Worm (Caenorhabditis elegans) whole organism, late embryonic: ENCODE measurements around the gene srd-19.

Experiments used
- C08G9.2 ChIP-seq: sonication (generic microtip); optimal IDR thresholded peaks from 2 replicates; lab custom pipeline; 2016; ENCODE audit warnings: mild to moderate bottlenecking, missing genetic modification characterization, moderate library complexity, missing compliant biosample characterization
- F13H6.1 ChIP-seq: sonication (generic microtip); optimal IDR thresholded peaks from 2 replicates; lab custom pipeline; 2016; ENCODE audit warnings: missing genetic modification characterization, missing compliant biosample characterization
- K02D7.2 ChIP-seq: sonication (generic microtip); optimal IDR thresholded peaks from 2 replicates; lab custom pipeline; 2017; ENCODE audit warnings: mild to moderate bottlenecking, missing genetic modification characterization, missing compliant biosample characterization
- T23F11.4 ChIP-seq: fragments of 200-800 bp; sonication (Bioruptor generic); optimal IDR thresholded peaks from 2 replicates; lab custom pipeline; 2018; ENCODE audit warnings: mild to moderate bottlenecking, missing genetic modification characterization, missing compliant biosample characterization
- ahr-1 ChIP-seq: sonication (generic microtip); optimal IDR thresholded peaks from 2 replicates; lab custom pipeline; 2016; ENCODE audit warnings: missing genetic modification characterization, missing compliant biosample characterization
- ama-1 ChIP-seq: fragments of 150-350 bp; optimal IDR thresholded peaks from 2 replicates; lab custom pipeline; 2014
- ceh-14 ChIP-seq: sonication (generic microtip); optimal IDR thresholded peaks from 2 replicates; lab custom pipeline; 2016; ENCODE audit warnings: missing genotype, missing genetic modification characterization, missing compliant biosample characterization
- ceh-19 ChIP-seq: fragments of 200-800 bp; sonication (Bioruptor generic); optimal IDR thresholded peaks from 2 replicates; lab custom pipeline; 2018; ENCODE audit warnings: mild to moderate bottlenecking, missing genetic modification characterization, missing compliant biosample characterization
- ceh-2 ChIP-seq: sonication (generic microtip); optimal IDR thresholded peaks from 2 replicates; lab custom pipeline; 2016; ENCODE audit warnings: missing genotype, missing genetic modification characterization, missing compliant biosample characterization
- ceh-22 ChIP-seq: sonication (generic microtip); optimal IDR thresholded peaks from 2 replicates; lab custom pipeline; 2017; ENCODE audit warnings: missing biosample characterization, missing genetic modification characterization
- ceh-31 ChIP-seq: sonication (generic microtip); optimal IDR thresholded peaks from 2 replicates; lab custom pipeline; 2016; ENCODE audit warnings: missing genetic modification characterization, missing compliant biosample characterization
- ceh-6 ChIP-seq: fragments of 200-800 bp; sonication (Bioruptor generic); optimal IDR thresholded peaks from 2 replicates; lab custom pipeline; 2018; ENCODE audit warnings: mild to moderate bottlenecking, missing genetic modification characterization, missing compliant biosample characterization
- ceh-9 ChIP-seq: sonication (generic microtip); optimal IDR thresholded peaks from 2 replicates; lab custom pipeline; 2016; ENCODE audit warnings: mild to moderate bottlenecking, missing genetic modification characterization, inconsistent platforms, missing compliant biosample characterization
- dmd-4 ChIP-seq: sonication (generic microtip); optimal IDR thresholded peaks from 2 replicates; lab custom pipeline; 2016; ENCODE audit warnings: borderline replicate concordance, missing genetic modification characterization, missing compliant biosample characterization
- dve-1 ChIP-seq: sonication (generic microtip); optimal IDR thresholded peaks from 2 replicates; lab custom pipeline; 2017; ENCODE audit warnings: antibody characterized with exemption, mild to moderate bottlenecking, missing genetic modification characterization, missing compliant biosample characterization
- elt-2 ChIP-seq: sonication (generic microtip); optimal IDR thresholded peaks from 2 replicates; lab custom pipeline; 2016; ENCODE audit warnings: missing genetic modification reagents, missing genetic modification characterization, missing compliant biosample characterization
- eyg-1 ChIP-seq: sonication (generic microtip); optimal IDR thresholded peaks from 2 replicates; lab custom pipeline; 2016; ENCODE audit warnings: missing genotype, missing genetic modification characterization, missing compliant biosample characterization
- fax-1 ChIP-seq: sonication (generic microtip); optimal IDR thresholded peaks from 2 replicates; lab custom pipeline; 2016; ENCODE audit warnings: missing genotype, missing genetic modification characterization, missing compliant biosample characterization
- fkh-6 ChIP-seq: sonication (generic microtip); optimal IDR thresholded peaks from 2 replicates; lab custom pipeline; 2016; ENCODE audit warnings: missing genetic modification characterization, missing compliant biosample characterization
- hlh-13 ChIP-seq: fragments of 200-800 bp; sonication (Bioruptor generic); optimal IDR thresholded peaks from 2 replicates; lab custom pipeline; 2018; ENCODE audit warnings: mild to moderate bottlenecking, missing genetic modification characterization, missing compliant biosample characterization
- hlh-30 ChIP-seq: sonication (generic microtip); optimal IDR thresholded peaks from 2 replicates; lab custom pipeline; 2017; ENCODE audit warnings: antibody characterized with exemption, missing genetic modification characterization, missing compliant biosample characterization; ENCODE audit not compliant: insufficient read depth
- hlh-6 ChIP-seq: sonication (generic microtip); optimal IDR thresholded peaks from 2 replicates; lab custom pipeline; 2016; ENCODE audit warnings: missing genotype, missing genetic modification characterization, missing compliant biosample characterization
- lim-6 ChIP-seq: sonication (generic microtip); optimal IDR thresholded peaks from 2 replicates; lab custom pipeline; 2016; ENCODE audit warnings: missing genetic modification characterization, missing compliant biosample characterization
- madf-2 ChIP-seq: sonication (generic microtip); optimal IDR thresholded peaks from 2 replicates; lab custom pipeline; 2017; ENCODE audit warnings: missing genetic modification characterization, missing compliant biosample characterization
- nhr-232 ChIP-seq: sonication (generic microtip); optimal IDR thresholded peaks from 2 replicates; lab custom pipeline; 2016; ENCODE audit warnings: missing genetic modification characterization, missing compliant biosample characterization
- odd-2 ChIP-seq: sonication (generic microtip); optimal IDR thresholded peaks from 2 replicates; lab custom pipeline; 2017; ENCODE audit warnings: antibody characterized with exemption, mild to moderate bottlenecking, missing genetic modification characterization, missing compliant biosample characterization
- pax-1 ChIP-seq: fragments of 150-350 bp; optimal IDR thresholded peaks from 2 replicates; lab custom pipeline; 2014; ENCODE audit warnings: missing biosample characterization, missing genetic modification characterization
- pha-2 ChIP-seq: sonication (generic microtip); optimal IDR thresholded peaks from 2 replicates; lab custom pipeline; 2017; ENCODE audit warnings: mild to moderate bottlenecking, missing genetic modification characterization, missing compliant biosample characterization
- pros-1 ChIP-seq: fragments of 150-350 bp; optimal IDR thresholded peaks from 2 replicates; lab custom pipeline; 2014; ENCODE audit warnings: missing biosample characterization, missing genetic modification reagents, missing genetic modification characterization
- ref-2 ChIP-seq: sonication (generic microtip); optimal IDR thresholded peaks from 2 replicates; lab custom pipeline; 2016; ENCODE audit warnings: missing genetic modification characterization, missing compliant biosample characterization
- rnt-1 ChIP-seq: sonication (generic microtip); optimal IDR thresholded peaks from 2 replicates; lab custom pipeline; 2016; ENCODE audit warnings: missing genetic modification characterization, missing compliant biosample characterization
- sdc-2 ChIP-seq: sonication (generic microtip); optimal IDR thresholded peaks from 2 replicates; lab custom pipeline; 2016; ENCODE audit warnings: missing genotype, missing genetic modification characterization, missing compliant biosample characterization
- sox-4 ChIP-seq: sonication (generic microtip); optimal IDR thresholded peaks from 2 replicates; lab custom pipeline; 2017; ENCODE audit warnings: mild to moderate bottlenecking, missing genetic modification characterization, inconsistent platforms, missing compliant biosample characterization
- tbx-7 ChIP-seq: sonication (generic microtip); optimal IDR thresholded peaks from 2 replicates; lab custom pipeline; 2016; ENCODE audit warnings: missing genotype, missing genetic modification characterization, missing compliant biosample characterization
- unc-3 ChIP-seq, 2 experiments: fragments of 200-800 bp in 1 of 2; sonication (Bioruptor generic) in 1 of 2; sonication (generic microtip) in 1 of 2; conservative IDR thresholded peaks in 1 of 2; optimal IDR thresholded peaks in 1 of 2; 2 replicates each; pipeline versions ENCODE4 v1.3.6 to Lab custom; 2016 to 2022; ENCODE audit warnings: missing compliant biosample characterization in 2 of 2, missing genetic modification characterization in 2 of 2, missing genetic modification reagents in 1 of 2
- unc-42 ChIP-seq: sonication (generic microtip); optimal IDR thresholded peaks from 2 replicates; lab custom pipeline; 2016; ENCODE audit warnings: missing genotype, missing genetic modification characterization, missing compliant biosample characterization
- zip-5 ChIP-seq: sonication (generic microtip); optimal IDR thresholded peaks from 2 replicates; lab custom pipeline; 2016; ENCODE audit warnings: missing genetic modification characterization, missing compliant biosample characterization
- ztf-16 ChIP-seq: sonication (generic microtip); optimal IDR thresholded peaks from 2 replicates; lab custom pipeline; 2017; ENCODE audit warnings: missing genetic modification characterization, missing compliant biosample characterization

srd-19 gene

DNA sequence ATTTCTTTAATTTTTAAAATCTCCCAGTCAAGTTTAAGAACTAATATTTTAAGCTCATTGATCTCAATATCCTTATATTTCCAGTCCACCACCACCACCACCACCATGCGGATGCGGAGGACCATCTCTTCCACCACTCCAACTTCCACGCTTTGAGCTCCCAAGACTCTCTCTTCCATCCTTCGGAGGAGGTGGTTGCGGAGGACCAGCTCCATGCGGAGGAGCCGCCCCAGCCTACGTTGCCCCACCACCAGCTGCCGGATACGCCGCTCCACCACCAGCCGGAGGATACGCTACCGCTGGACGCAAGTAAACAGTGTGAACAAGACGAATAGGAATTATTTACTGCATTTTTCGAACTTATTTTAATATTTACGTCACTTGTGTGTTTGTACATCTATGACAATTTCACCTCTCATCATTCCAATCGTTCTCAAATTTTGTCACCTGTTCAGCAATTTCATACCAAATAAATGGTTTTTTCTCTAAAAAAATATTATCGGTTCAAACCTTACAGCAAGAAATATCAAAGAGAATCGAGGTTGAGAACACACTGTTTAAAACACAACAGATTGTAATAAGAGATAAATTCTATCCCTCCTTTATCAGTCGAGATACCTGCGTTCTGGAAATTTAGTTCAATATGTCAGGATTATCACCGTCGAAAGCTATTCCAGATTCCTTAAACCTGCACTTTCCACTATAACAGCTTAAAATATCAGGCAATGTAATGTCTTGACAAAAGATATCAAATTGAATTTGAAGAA, 17.2 kb downstream of the srd-19 start:
- TF ChIP-seq fkh-6, result peak; percentile 5
- peak; percentile 17 for TF ChIP-seq ceh-19
- TF ChIP-seq ceh-2 (tag; lab: Kevin White, UChicago), result no peak
- no peak for TF ChIP-seq hlh-6 (tag; lab: Kevin White, UChicago)
- TF ChIP-seq, all 69 proteins: peak for 2

ce11 chrV:13410688-13411087, 17.9 kb downstream of the srd-19 start, which contains the start of gene F53F1.4:
Gene F53F1.4 (plus strand): TSS chrV:13411077.
- TF ChIP-seq K02D7.2 (tag; lab: Kevin White, UChicago) (no peak), madf-2 (tag; lab: Kevin White, UChicago) (no peak), sox-4 (tag; lab: Kevin White, UChicago) (no peak), pha-2 (no peak), elt-2 (tag; lab: Kevin White, UChicago) (no peak), zip-5 (no peak), tbx-7 (tag; lab: Kevin White, UChicago) (no peak), fax-1 (no peak), odd-2 (tag; lab: Kevin White, UChicago) (no peak), T23F11.4 (GFP tag; lab: Kevin White, UChicago) (no peak), F13H6.1 (no peak), unc-3 (GFP tag; conservative IDR thresholded peaks at IDR 0.05; lab: Robert Waterston, UW) (no peak), unc-3 (tag; optimal IDR thresholded peaks at IDR 0.05; lab: Kevin White, UChicago) (no peak), pax-1 (tag; lab: Kevin White, UChicago) (no peak), dve-1 (tag; lab: Kevin White, UChicago) (no peak), ceh-14 (tag; lab: Kevin White, UChicago) (no peak)

ce11 chrV:13409089-13409488, 19.5 kb downstream of the srd-19 start:
- TF ChIP-seq ref-2 (peak; percentile 26), sdc-2 (tag; lab: Kevin White, UChicago) (no peak), hlh-30 (tag; lab: Kevin White, UChicago) (no peak), ama-1 (lab: Kevin White, UChicago) (no peak), lim-6 (no peak), eyg-1 (tag; lab: Kevin White, UChicago) (no peak), T23F11.4 (GFP tag; lab: Kevin White, UChicago) (no peak), K02D7.2 (tag; lab: Kevin White, UChicago) (no peak), ceh-14 (tag; lab: Kevin White, UChicago) (peak; percentile 66), ceh-22 (tag; lab: Kevin White, UChicago) (no peak), pros-1 (tag; lab: Kevin White, UChicago) (no peak), ceh-31 (tag; lab: Kevin White, UChicago) (peak; percentile 61), C08G9.2 (tag; lab: Kevin White, UChicago) (peak; percentile 57), zip-5 (peak; percentile 11), tbx-7 (tag; lab: Kevin White, UChicago) (peak; percentile 37), unc-42 (tag; lab: Kevin White, UChicago) (peak; percentile 12), ceh-6 (GFP tag; lab: Kevin White, UChicago) (no peak), ceh-2 (tag; lab: Kevin White, UChicago) (peak; percentile 52)
- TF ChIP-seq, all 69 proteins: peak for 8

- no peak for TF ChIP-seq pax-1 (tag; lab: Kevin White, UChicago)
- no peak for TF ChIP-seq rnt-1 (tag; lab: Kevin White, UChicago)
- TF ChIP-seq ceh-2 (tag; lab: Kevin White, UChicago), result no peak
- TF ChIP-seq ahr-1 (tag; lab: Kevin White, UChicago), result no peak
- no peak for TF ChIP-seq hlh-13 (GFP tag; lab: Kevin White, UChicago)
- no peak for TF ChIP-seq pha-2
- no peak for TF ChIP-seq nhr-232 (tag; lab: Kevin White, UChicago)
- TF ChIP-seq unc-42 (tag; lab: Kevin White, UChicago), result no peak
- TF ChIP-seq C08G9.2 (tag; lab: Kevin White, UChicago), result no peak
- TF ChIP-seq unc-3 (GFP tag; conservative IDR thresholded peaks at IDR 0.05; lab: Robert Waterston, UW), result no peak
- TF ChIP-seq unc-3 (tag; optimal IDR thresholded peaks at IDR 0.05; lab: Kevin White, UChicago), result no peak
- TF ChIP-seq dmd-4, result no peak
- TF ChIP-seq ceh-9 (tag; lab: Kevin White, UChicago), result no peak
- no peak for TF ChIP-seq ztf-16 (tag; lab: Kevin White, UChicago)
- TF ChIP-seq, all 69 proteins: peak for 0
Observed at ce11 chrV:13408440-13408839, 20.1 kb downstream of the srd-19 start.
